Fruit fly (Drosophila melanogaster) whole organism, embryonic: ENCODE results near the gene Sap30.

Experiments used
- Adf1 ChIP-seq: fragments of 200-800 bp; sonication (Bioruptor generic); IDR thresholded peaks from 2 replicates; pipeline ENCODE4 v1.3.6; 2022; ENCODE audit warnings: missing biosample characterization, missing genetic modification characterization
- BEAF-32 ChIP-seq: fragments of 200-800 bp; sonication (Bioruptor generic); optimal IDR thresholded peaks from 3 replicates; lab custom pipeline; 2017; ENCODE audit warnings: missing biosample characterization, missing genetic modification characterization, mild to moderate bottlenecking, moderate library complexity, missing genetic modification reagents
- CG10543 ChIP-seq: fragments of 200-800 bp; sonication (Bioruptor generic); optimal IDR thresholded peaks from 3 replicates; lab custom pipeline; 2017; ENCODE audit warnings: missing biosample characterization, mild to moderate bottlenecking, missing genetic modification characterization, moderate library complexity
- CG12391 ChIP-seq: fragments of 200-800 bp; sonication (Bioruptor generic); optimal IDR thresholded peaks from 3 replicates; lab custom pipeline; 2018; ENCODE audit warnings: missing biosample characterization, mild to moderate bottlenecking, missing genetic modification characterization, moderate library complexity
- CG13624 ChIP-seq: fragments of 200-800 bp; sonication (Bioruptor generic); optimal IDR thresholded peaks from 2 replicates; lab custom pipeline; 2016; ENCODE audit warnings: missing biosample characterization, missing genetic modification characterization
- CG17385 ChIP-seq: fragments of 200-800 bp; sonication (Bioruptor generic); optimal IDR thresholded peaks from 3 replicates; lab custom pipeline; 2018; ENCODE audit warnings: missing biosample characterization, mild to moderate bottlenecking, missing genetic modification characterization
- CG17912 ChIP-seq: fragments of 200-800 bp; sonication (Bioruptor generic); optimal IDR thresholded peaks from 2 replicates; lab custom pipeline; 2018; ENCODE audit warnings: missing biosample characterization, mild to moderate bottlenecking, missing genetic modification characterization
- CG31388 ChIP-seq: fragments of 200-800 bp; sonication (Bioruptor generic); optimal IDR thresholded peaks from 2 replicates; lab custom pipeline; 2016; ENCODE audit warnings: missing biosample characterization, missing genetic modification characterization
- CG31441 ChIP-seq: fragments of 200-800 bp; sonication (Bioruptor generic); IDR thresholded peaks from 2 replicates; pipeline ENCODE4 v1.3.6; 2022; ENCODE audit warnings: missing biosample characterization, missing genetic modification characterization
- CG3163 ChIP-seq: fragments of 200-800 bp; sonication (Bioruptor generic); optimal IDR thresholded peaks from 3 replicates; lab custom pipeline; 2016; ENCODE audit warnings: missing biosample characterization, missing genetic modification characterization
- CG4617 ChIP-seq: fragments of 200-800 bp; sonication (Bioruptor generic); optimal IDR thresholded peaks from 3 replicates; lab custom pipeline; 2016; ENCODE audit warnings: missing biosample characterization, missing genetic modification characterization, borderline replicate concordance
- CG8478 ChIP-seq: fragments of >200 bp; optimal IDR thresholded peaks from 2 replicates; lab custom pipeline; 2018
- CG9437 ChIP-seq: fragments of 200-800 bp; sonication (Bioruptor generic); optimal IDR thresholded peaks from 2 replicates; lab custom pipeline; 2018; ENCODE audit warnings: missing biosample characterization, mild to moderate bottlenecking, missing genetic modification characterization
- D ChIP-seq, 2 experiments: fragments of 200-800 bp in 1 of 2; fragments of >200 bp in 1 of 2; sonication (Bioruptor generic) in 1 of 2; optimal IDR thresholded peaks; 2 replicates in 1 of 2; 3 replicates in 1 of 2; lab custom pipeline; 2017; ENCODE audit warnings: mild to moderate bottlenecking in 1 of 2, missing biosample characterization in 1 of 2, missing genetic modification characterization in 1 of 2, missing genetic modification reagents in 1 of 2
- Dref ChIP-seq: fragments of 200-800 bp; sonication (Bioruptor generic); IDR thresholded peaks from 2 replicates; pipeline ENCODE4 v1.3.6; 2022; ENCODE audit warnings: missing biosample characterization, missing genetic modification characterization
- E2f2 ChIP-seq: fragments of 200-800 bp; sonication (Bioruptor generic); IDR thresholded peaks from 2 replicates; pipeline ENCODE4 v1.3.6; 2022; ENCODE audit warnings: missing biosample characterization, missing genetic modification characterization
- Ets65A ChIP-seq: fragments of 200-800 bp; sonication (Bioruptor generic); peaks from one replicate; lab custom pipeline; 2016; ENCODE audit warnings: missing biosample characterization, missing genetic modification characterization
- Ets97D ChIP-seq: fragments of 200-800 bp; sonication (Bioruptor generic); optimal IDR thresholded peaks from 3 replicates; lab custom pipeline; 2016; ENCODE audit warnings: missing biosample characterization, missing genetic modification characterization
- GATAe ChIP-seq: fragments of 200-800 bp; sonication (Bioruptor generic); conservative IDR thresholded peaks from 2 replicates; pipeline ENCODE4 v1.3.6; 2022; ENCODE audit warnings: missing biosample characterization, missing genetic modification characterization
- H15 ChIP-seq: fragments of 200-800 bp; sonication (Bioruptor generic); IDR thresholded peaks from 3 replicates; pipeline ENCODE4 v1.3.6; 2022; ENCODE audit warnings: missing biosample characterization, missing genetic modification characterization
- HLH4C ChIP-seq: fragments of 200-800 bp; sonication (Bioruptor generic); IDR thresholded peaks from 3 replicates; pipeline ENCODE4 v1.3.6; 2022; ENCODE audit warnings: missing biosample characterization, missing genetic modification characterization; ENCODE audit not compliant: partially characterized antibody
- HmgD ChIP-seq: fragments of 200-800 bp; sonication (Bioruptor generic); optimal IDR thresholded peaks from 3 replicates; lab custom pipeline; 2016; ENCODE audit warnings: missing biosample characterization, missing genetic modification characterization
- HmgZ ChIP-seq: fragments of 200-800 bp; sonication (Bioruptor generic); optimal IDR thresholded peaks from 2 replicates; lab custom pipeline; 2018; ENCODE audit warnings: missing biosample characterization, mild to moderate bottlenecking, missing genetic modification characterization
- Med ChIP-seq: fragments of 200-800 bp; sonication (Bioruptor generic); peaks from one replicate; lab custom pipeline; 2016; ENCODE audit warnings: missing biosample characterization, missing genetic modification characterization, mild to moderate bottlenecking, inconsistent platforms, moderate library complexity
- Rfx ChIP-seq: fragments of 200-800 bp; sonication (Bioruptor generic); IDR thresholded peaks from 2 replicates; pipeline ENCODE4 v1.3.6; 2022; ENCODE audit warnings: missing biosample characterization, missing genetic modification characterization
- Sin3A ChIP-seq: fragments of >200 bp; optimal IDR thresholded peaks from 2 replicates; lab custom pipeline; 2018
- YL-1 ChIP-seq: fragments of 200-800 bp; sonication (Bioruptor generic); optimal IDR thresholded peaks from 3 replicates; lab custom pipeline; 2017; ENCODE audit warnings: missing biosample characterization, mild to moderate bottlenecking, missing genetic modification characterization
- chinmo ChIP-seq: fragments of 200-800 bp; sonication (Bioruptor generic); IDR thresholded peaks from 4 replicates; pipeline ENCODE4 v1.3.6; 2022; ENCODE audit warnings: missing biosample characterization, missing genetic modification characterization; ENCODE audit not compliant: partially characterized antibody
- cwo ChIP-seq: fragments of 200-800 bp; sonication (Bioruptor generic); optimal IDR thresholded peaks from 3 replicates; lab custom pipeline; 2017; ENCODE audit warnings: missing biosample characterization, missing genetic modification characterization, mild to moderate bottlenecking, moderate library complexity, missing genetic modification reagents
- dm ChIP-seq: fragments of 200-800 bp; sonication (Bioruptor generic); optimal IDR thresholded peaks from 3 replicates; lab custom pipeline; 2016; ENCODE audit warnings: missing biosample characterization, missing genetic modification characterization
- ems ChIP-seq: fragments of 200-800 bp; sonication (Bioruptor generic); optimal IDR thresholded peaks from 3 replicates; lab custom pipeline; 2016; ENCODE audit warnings: missing biosample characterization, missing genetic modification characterization
- exex ChIP-seq: fragments of 200-800 bp; sonication (Bioruptor generic); optimal IDR thresholded peaks from 4 replicates; lab custom pipeline; 2018; ENCODE audit warnings: missing biosample characterization, mild to moderate bottlenecking, missing genetic modification characterization, moderate library complexity
- eyg ChIP-seq: fragments of 200-800 bp; sonication (Bioruptor generic); optimal IDR thresholded peaks from 3 replicates; lab custom pipeline; 2016; ENCODE audit warnings: missing biosample characterization, missing genetic modification characterization
- insv ChIP-seq, 2 experiments: fragments of 200-800 bp; sonication (Bioruptor generic); optimal IDR thresholded peaks; 3 replicates each; lab custom pipeline; 2016 to 2018; ENCODE audit warnings: missing biosample characterization in 2 of 2, missing genetic modification characterization in 2 of 2
- inv ChIP-seq: fragments of 200-800 bp; sonication (Bioruptor generic); IDR thresholded peaks from 2 replicates; pipeline ENCODE4 v1.3.6; 2022; ENCODE audit warnings: missing biosample characterization, missing genetic modification characterization; ENCODE audit not compliant: partially characterized antibody
- kni ChIP-seq: fragments of 200-800 bp; sonication (Bioruptor generic); optimal IDR thresholded peaks from 3 replicates; lab custom pipeline; 2017; ENCODE audit warnings: mild to moderate bottlenecking, missing biosample characterization, missing genetic modification reagents, missing genetic modification characterization
- nom ChIP-seq: fragments of 200-800 bp; sonication (Bioruptor generic); optimal IDR thresholded peaks from 2 replicates; lab custom pipeline; 2017; ENCODE audit warnings: missing biosample characterization, missing genetic modification characterization, mild to moderate bottlenecking, moderate library complexity, missing genetic modification reagents
- prd ChIP-seq, 3 experiments: fragments of >200 bp in 2 of 3; fragments of 200-800 bp in 1 of 3; sonication (Bioruptor generic) in 1 of 3; optimal IDR thresholded peaks in 2 of 3; IDR thresholded peaks in 1 of 3; 2 replicates in 2 of 3; 3 replicates in 1 of 3; pipeline versions ENCODE4 v1.3.6 to Lab custom; 2017 to 2022; ENCODE audit warnings: missing biosample characterization in 1 of 3, missing genetic modification characterization in 1 of 3
- pzg ChIP-seq: fragments of 200-800 bp; sonication (Bioruptor generic); optimal IDR thresholded peaks from 3 replicates; lab custom pipeline; 2018; ENCODE audit warnings: missing biosample characterization, mild to moderate bottlenecking, missing genetic modification characterization, moderate library complexity
- row ChIP-seq: fragments of 200-800 bp; sonication (Bioruptor generic); IDR thresholded peaks from 3 replicates; pipeline ENCODE4 v1.3.6; 2022; ENCODE audit warnings: missing biosample characterization, missing genetic modification characterization
- sens ChIP-seq: fragments of 200-800 bp; sonication (Bioruptor generic); peaks from one replicate; lab custom pipeline; 2016; ENCODE audit warnings: missing biosample characterization, missing genetic modification characterization
- slbo ChIP-seq: fragments of 200-800 bp; sonication (Bioruptor generic); IDR thresholded peaks from 2 replicates; pipeline ENCODE4 v1.3.6; 2022; ENCODE audit warnings: missing biosample characterization, missing genetic modification characterization
- slou ChIP-seq: fragments of 200-800 bp; sonication (Bioruptor generic); optimal IDR thresholded peaks from 3 replicates; lab custom pipeline; 2016; ENCODE audit warnings: missing biosample characterization, missing genetic modification characterization
- sna ChIP-seq: fragments of 200-800 bp; sonication (Bioruptor generic); IDR thresholded peaks from 2 replicates; pipeline ENCODE4 v1.3.6; 2022; ENCODE audit warnings: missing biosample characterization, missing genetic modification characterization; ENCODE audit not compliant: partially characterized antibody
- unc-4 ChIP-seq: fragments of 200-800 bp; sonication (Bioruptor generic); IDR thresholded peaks from 2 replicates; pipeline ENCODE4 v1.3.6; 2022; ENCODE audit warnings: missing biosample characterization, missing genetic modification characterization; ENCODE audit not compliant: partially characterized antibody

Sap30 gene

DNA sequence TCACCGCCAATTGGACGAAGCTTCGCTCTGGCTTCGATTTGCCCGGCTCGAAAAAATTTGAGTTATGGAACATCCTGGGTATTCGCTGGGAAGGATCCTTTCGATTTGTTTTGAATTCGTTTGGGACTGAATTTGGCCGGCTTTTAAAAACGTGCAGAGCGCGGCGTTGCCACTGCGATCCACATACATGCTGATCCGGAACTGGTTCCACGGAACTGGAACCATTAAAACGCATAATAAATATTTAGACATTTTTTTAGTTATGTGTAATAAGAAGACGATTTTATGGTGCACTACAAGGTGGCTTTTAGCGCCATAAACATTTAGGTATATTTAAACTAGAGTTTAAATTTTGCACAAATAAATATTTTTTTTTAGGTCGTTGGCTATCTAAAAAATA lies 4.0 kb downstream of the Sap30 start, which contains the start of gene Rrp45 (continued):
- no peak for TF ChIP-seq exex (tag; lab: Kevin White, UChicago)
- no peak for TF ChIP-seq slou
- TF ChIP-seq eyg (GFP tag; lab: Kevin White, UChicago), result no peak
- peak; percentile 50 for TF ChIP-seq E2f2 (GFP tag; lab: Robert Waterston, UW)
- peak; percentile 9 for TF ChIP-seq sens
- 0 out of 2 replicates have a peak, but pooled peaks have one; percentile 21 for TF ChIP-seq Dref (GFP tag; lab: Robert Waterston, UW)
- no peak for TF ChIP-seq H15
- peak; percentile 16 for TF ChIP-seq BEAF-32 (GFP tag; lab: Kevin White, UChicago)
- TF ChIP-seq cwo (GFP tag; lab: Kevin White, UChicago), result peak; percentile 4
- TF ChIP-seq dm (GFP tag; lab: Kevin White, UChicago), result peak; percentile 66
- TF ChIP-seq GATAe (GFP tag; lab: Robert Waterston, UW), result no peak
- TF ChIP-seq row (GFP tag; lab: Robert Waterston, UW), result peak; percentile 73
- no peak for TF ChIP-seq slbo (GFP tag; lab: Robert Waterston, UW)
- TF ChIP-seq, all 482 proteins: peak for 22

DNA sequence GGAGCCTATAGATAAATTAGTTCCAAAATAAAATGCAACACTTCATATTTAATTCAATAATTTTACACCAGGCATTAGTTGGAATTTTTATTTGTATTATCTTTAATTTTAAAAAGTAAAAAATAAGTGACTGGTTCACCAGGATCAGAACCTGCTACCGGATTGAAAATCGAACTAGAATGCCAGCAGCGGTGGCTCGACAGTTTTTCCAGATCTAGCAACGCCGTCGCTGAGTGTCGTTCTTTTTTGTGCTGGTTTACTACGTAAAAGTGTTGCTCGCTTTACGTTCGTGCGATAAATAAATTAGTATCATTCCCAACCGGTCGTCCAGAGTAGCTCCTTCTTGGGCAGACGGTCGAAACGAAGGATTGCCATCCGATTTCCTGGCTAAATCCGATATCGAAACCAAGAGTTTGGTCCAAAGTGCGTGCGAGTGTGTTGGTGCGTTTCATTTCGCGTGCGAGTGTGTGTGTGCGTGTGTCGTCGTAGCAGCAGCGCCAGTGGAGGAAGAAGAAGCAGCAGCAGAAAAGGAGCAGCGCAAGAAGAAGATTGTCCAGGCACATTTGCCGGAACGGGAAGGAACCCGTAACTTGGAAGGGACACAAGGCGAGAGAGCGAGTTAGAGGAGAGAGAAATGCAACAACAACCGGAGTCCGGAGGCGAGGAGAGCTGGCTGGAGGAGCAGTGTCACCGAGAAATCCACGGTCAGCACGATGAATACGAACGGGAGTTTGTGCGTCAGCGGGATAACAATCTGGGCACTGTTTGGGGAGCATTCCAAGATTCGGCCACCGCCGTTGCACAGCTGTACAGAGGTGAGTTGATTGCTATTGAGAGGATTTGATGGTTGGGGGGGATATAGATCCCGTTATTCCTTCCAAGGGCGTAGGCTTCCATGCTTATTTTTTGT lies 5.1 kb downstream of the Sap30 start, which contains the start of gene CG4768:
TSS of gene CG4768 (plus strand) at position 200 of the 910 bp plus-strand sequence.
- TF ChIP-seq D (optimal IDR thresholded peaks at IDR 0.05; lab: Kevin White, UChicago) (peak; percentile 64), D (GFP tag; optimal IDR thresholded peaks at IDR 0.05; lab: Kevin White, UChicago) (no peak), prd (optimal IDR thresholded peaks at IDR 0.05; lab: Kevin White, UChicago) (no peak), prd (GFP tag; IDR thresholded peaks at IDR 0.05; lab: Robert Waterston, UW) (0 out of 3 replicates have a peak, but pooled peaks have one; percentile 7), CG17912 (GFP tag; lab: Kevin White, UChicago) (no peak), CG31441 (0 out of 2 replicates have a peak, but pooled peaks have one; percentile 13), CG8478 (lab: Kevin White, UChicago) (peak; percentile 71), CG13624 (GFP tag; lab: Kevin White, UChicago) (peak; percentile 7), HLH4C (GFP tag; lab: Robert Waterston, UW) (no peak), inv (GFP tag; lab: Robert Waterston, UW) (no peak), chinmo (GFP tag; lab: Robert Waterston, UW) (no peak), ems (no peak), CG17385 (peak; percentile 90), YL-1 (peak; percentile 10), slbo (GFP tag; lab: Robert Waterston, UW) (0 out of 2 replicates have a peak, but pooled peaks have one; percentile 17), Dref (GFP tag; lab: Robert Waterston, UW) (peak; percentile 44), HmgD (peak; percentile 3), kni (GFP tag; lab: Kevin White, UChicago) (no peak), Ets65A (GFP tag; lab: Kevin White, UChicago) (peak; percentile 70), sna (GFP tag; lab: Robert Waterston, UW) (0 out of 2 replicates have a peak, but pooled peaks have one; percentile 33), CG9437 (GFP tag; lab: Kevin White, UChicago) (peak; percentile 24), CG3163 (GFP tag; lab: Kevin White, UChicago) (peak; percentile 6), Adf1 (GFP tag; lab: Robert Waterston, UW) (0 out of 2 replicates have a peak, but pooled peaks have one; percentile 42), E2f2 (GFP tag; lab: Robert Waterston, UW) (peak; percentile 27; the same call in 1 of the 2 replicates), CG10543 (GFP tag; lab: Kevin White, UChicago) (peak; percentile 30), Rfx (GFP tag; lab: Robert Waterston, UW) (0 out of 2 replicates have a peak, but pooled peaks have one; percentile 8), nom (GFP tag; lab: Kevin White, UChicago) (peak; percentile 17), CG12391 (peak; percentile 3), Ets97D (GFP tag; lab: Kevin White, UChicago) (no peak), Med (GFP tag; lab: Kevin White, UChicago) (peak; percentile 66), Sin3A (lab: Kevin White, UChicago) (no peak), pzg (GFP tag; lab: Kevin White, UChicago) (peak; percentile 25), CG31388 (GFP tag; lab: Kevin White, UChicago) (no peak), HmgZ (tag; lab: Kevin White, UChicago) (peak; percentile 0), insv (GFP tag; optimal IDR thresholded peaks at IDR 0.05; lab: Kevin White, UChicago) (peak in 1 of 2 experiments; percentile 50), unc-4 (GFP tag; lab: Robert Waterston, UW) (0 out of 2 replicates have a peak, but pooled peaks have one; percentile 21), CG4617 (peak; percentile 40)
